Worm (Caenorhabditis elegans): Measurements from ENCODE around the gene fipr-5.
A peak's percentile ranks its signal among the peaks of the same experiment; 100 is the strongest.

Gene fipr-5

ce11 chrV:10204863-10205338, 16.3 kb downstream of the fipr-5 start, which contains the start of the genes ZK856.19 and ZK856.11 (continued):
- TF ChIP-seq zfh-2 (GFP tag; conservative IDR thresholded peaks at IDR 0.05): no peak
- TF ChIP-seq hmg-1.2 (GFP tag; IDR thresholded peaks at IDR 0.05): peak; percentile 32; the same call in 1 of the 2 replicates
- TF ChIP-seq mes-4 (tag; optimal IDR thresholded peaks at IDR 0.05): no peak
- no peak for TF ChIP-seq cebp-2 (GFP tag; IDR thresholded peaks at IDR 0.05)
- peak; percentile 24; the same call in 1 of the 2 replicates for TF ChIP-seq dox-1 (GFP tag; IDR thresholded peaks at IDR 0.05)
- no peak for TF ChIP-seq somi-1 (GFP tag; optimal IDR thresholded peaks at IDR 0.05)
- TF ChIP-seq snpc-1.3 (tag; optimal IDR thresholded peaks at IDR 0.05; ENCODE audit: insufficient read depth): no peak
- 0 out of 2 replicates have a peak, but pooled peaks have one; percentile 18 for TF ChIP-seq hsf-1 (GFP tag; IDR thresholded peaks at IDR 0.05)
- no peak for TF ChIP-seq ekl-4 (GFP tag; IDR thresholded peaks at IDR 0.05)

DNA sequence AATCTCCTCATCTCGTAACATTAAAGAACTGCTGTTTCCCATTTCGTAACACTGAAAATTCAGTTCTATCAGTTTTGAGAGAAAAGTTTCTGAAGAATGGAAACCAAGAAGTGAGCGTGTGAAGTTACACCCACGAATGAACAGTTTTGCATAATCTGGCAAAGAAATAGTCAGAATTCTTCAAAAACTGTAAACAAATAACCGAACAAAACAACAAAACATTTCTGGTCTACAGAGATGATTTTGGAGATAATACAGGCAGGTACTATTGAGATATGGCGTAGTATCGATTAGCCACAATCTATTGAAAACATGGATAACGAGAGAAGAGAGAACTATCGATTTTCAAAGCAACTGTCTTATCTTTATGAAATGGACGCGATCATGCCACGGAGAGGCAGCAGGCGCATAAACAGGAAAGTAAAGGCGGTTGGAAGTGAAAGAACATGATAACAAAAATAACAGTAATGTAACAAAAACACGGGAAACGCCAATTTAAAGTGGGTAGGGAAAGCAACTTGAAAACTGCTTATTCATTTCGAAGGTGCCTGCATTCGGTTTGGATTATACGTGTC, 17.7 kb downstream of the fipr-5 start, which contains the start of gene chpf-1:
Gene chpf-1 (minus strand): TSS at position 51 of the 575 bp plus-strand sequence.
- TF ChIP-seq nhr-120 (GFP tag; IDR thresholded peaks at IDR 0.05) (no peak), nhr-80 (tag; optimal IDR thresholded peaks at IDR 0.05) (peak; percentile 65), madf-6 (GFP tag; IDR thresholded peaks at IDR 0.05) (0 out of 2 replicates have a peak, but pooled peaks have one; percentile 17), let-607 (tag; optimal IDR thresholded peaks at IDR 0.05) (no peak), nfya-1 (tag; optimal IDR thresholded peaks at IDR 0.05; ENCODE audit: borderline replicate concordance, insufficient read depth) (no peak), ztf-18 (tag; optimal IDR thresholded peaks at IDR 0.05) (peak; percentile 56), cebp-1 (GFP tag; IDR thresholded peaks at IDR 0.05) (no peak), cebp-1 (tag; optimal IDR thresholded peaks at IDR 0.05) (peak; percentile 2), snpc-4 (GFP tag; optimal IDR thresholded peaks at IDR 0.05) (no peak), snpc-4 (tag; optimal IDR thresholded peaks at IDR 0.05) (peak in 2 of 4 experiments; percentile 33 to 36), madf-3 (GFP tag; IDR thresholded peaks at IDR 0.05) (no peak), hsf-1 (GFP tag; IDR thresholded peaks at IDR 0.05) (no peak), lin-35 (GFP tag; optimal IDR thresholded peaks at IDR 0.05) (no peak)

ce11 chrV:10202340-10202739, 18.9 kb downstream of the fipr-5 start:
- TF ChIP-seq ceh-91 (GFP tag; IDR thresholded peaks at IDR 0.05) (no peak), sea-2 (GFP tag; IDR thresholded peaks at IDR 0.05) (no peak), F39B2.1 (GFP tag; IDR thresholded peaks at IDR 0.05) (no peak), ama-1 (optimal IDR thresholded peaks at IDR 0.05) (no peak), ama-1 (GFP tag; optimal IDR thresholded peaks at IDR 0.05) (no peak), Y95B8A.8 (GFP tag; IDR thresholded peaks at IDR 0.05) (no peak), rcor-1 (GFP tag; IDR thresholded peaks at IDR 0.05) (no peak), nhr-90 (tag; optimal IDR thresholded peaks at IDR 0.05) (no peak), T07F8.4 (tag; optimal IDR thresholded peaks at IDR 0.05) (no peak), ztf-3 (GFP tag; optimal IDR thresholded peaks at IDR 0.05) (no peak), attf-6 (GFP tag; IDR thresholded peaks at IDR 0.05) (no peak), atf-7 (tag; optimal IDR thresholded peaks at IDR 0.05) (no peak), Y53F4B.3 (GFP tag; IDR thresholded peaks at IDR 0.05) (no peak), C17E4.6 (GFP tag; IDR thresholded peaks at IDR 0.05) (no peak), F10E7.11 (tag; optimal IDR thresholded peaks at IDR 0.05) (no peak), lsy-27 (tag; optimal IDR thresholded peaks at IDR 0.05; ENCODE audit: borderline replicate concordance, insufficient read depth) (no peak), egrh-3 (GFP tag; IDR thresholded peaks at IDR 0.05) (no peak)
